Fruit fly (Drosophila melanogaster): ENCODE data around the gene Clp.

Clp gene

DNA sequence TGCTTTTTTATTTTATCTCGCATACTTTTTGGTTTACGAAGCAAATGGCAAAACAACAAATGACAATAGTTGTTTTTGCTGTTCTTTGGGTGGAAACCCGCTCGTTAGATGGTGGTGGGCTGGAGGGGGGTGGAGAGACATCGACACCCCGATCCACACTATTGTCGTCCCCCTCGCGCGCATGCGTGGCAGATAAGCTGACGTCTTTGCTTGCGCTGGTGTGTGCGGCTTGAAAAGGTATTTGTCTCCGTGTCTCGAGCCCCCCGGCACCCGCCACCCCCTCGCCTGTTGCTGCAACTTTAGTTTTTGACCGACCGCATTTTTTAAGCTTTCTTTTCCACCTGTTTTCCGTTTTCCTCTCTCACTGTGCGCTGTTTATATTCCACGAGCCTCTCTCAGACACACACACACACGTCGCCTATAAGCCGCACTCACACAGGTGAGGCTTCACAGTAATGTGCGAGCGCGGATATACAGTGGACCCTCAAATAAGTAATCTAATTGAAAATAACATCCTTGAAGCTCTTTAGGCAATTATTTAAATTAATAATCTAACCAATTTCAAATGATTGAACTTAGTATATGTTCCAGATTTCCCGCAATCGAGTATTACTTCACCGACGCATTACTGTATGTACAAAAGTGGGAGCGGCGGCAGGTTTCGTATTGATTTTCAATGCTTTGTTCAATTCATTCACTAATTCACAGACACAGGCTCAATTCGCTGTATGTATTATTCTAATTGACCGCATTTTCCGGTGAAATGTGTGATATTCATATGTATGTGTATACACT, 47.4 kb downstream of the Clp start (continued):
- TF ChIP-seq dmrt11E (tag; optimal IDR thresholded peaks at IDR 0.05) (peak; percentile 87), CG12299 (tag; optimal IDR thresholded peaks at IDR 0.05) (peak; percentile 93), Bdp1 (GFP tag; optimal IDR thresholded peaks at IDR 0.05) (peak; percentile 68), fd64A (GFP tag; optimal IDR thresholded peaks at IDR 0.05) (peak; percentile 71), p53 (GFP tag; optimal IDR thresholded peaks at IDR 0.05) (peak; percentile 57), gsb (GFP tag; IDR thresholded peaks at IDR 0.05) (peak; percentile 94), zf30C (GFP tag; optimal IDR thresholded peaks at IDR 0.05) (no peak), CG9876 (GFP tag; optimal IDR thresholded peaks at IDR 0.05) (peak; percentile 53), gfzf (GFP tag; optimal IDR thresholded peaks at IDR 0.05) (no peak), CG10431 (GFP tag; optimal IDR thresholded peaks at IDR 0.05) (peak; percentile 70), jumu (GFP tag; optimal IDR thresholded peaks at IDR 0.05) (peak; percentile 90), CG6813 (GFP tag; optimal IDR thresholded peaks at IDR 0.05) (peak; percentile 91), CG1603 (tag; optimal IDR thresholded peaks at IDR 0.05) (peak; percentile 94), da (GFP tag; optimal IDR thresholded peaks at IDR 0.05) (no peak), fru (optimal IDR thresholded peaks at IDR 0.05) (no peak), lmd (GFP tag; IDR thresholded peaks at IDR 0.05) (peak; percentile 95), CG7357 (GFP tag; IDR thresholded peaks at IDR 0.05) (peak; percentile 84), Fer2 (tag; optimal IDR thresholded peaks at IDR 0.05) (peak; percentile 89), lola (GFP tag; optimal IDR thresholded peaks at IDR 0.05) (peak in 1 of 3 experiments; percentile 87), BEAF-32 (GFP tag; optimal IDR thresholded peaks at IDR 0.05) (no peak), tx (GFP tag; optimal IDR thresholded peaks at IDR 0.05) (peak; percentile 79), tap (tag; optimal IDR thresholded peaks at IDR 0.05) (peak; percentile 92), fu2 (GFP tag; optimal IDR thresholded peaks at IDR 0.05) (peak; percentile 71), CG2129 (GFP tag; IDR thresholded peaks at IDR 0.05; ENCODE audit: partially characterized antibody) (no peak), Mes4 (GFP tag; optimal IDR thresholded peaks at IDR 0.05) (peak; percentile 83), nom (GFP tag; optimal IDR thresholded peaks at IDR 0.05) (peak; percentile 62), CG34422 (GFP tag; IDR thresholded peaks at IDR 0.05) (peak; percentile 95), scrt (GFP tag; optimal IDR thresholded peaks at IDR 0.05) (peak; percentile 89), pnt (GFP tag; optimal IDR thresholded peaks at IDR 0.05) (peak; percentile 88), lilli (GFP tag; optimal IDR thresholded peaks at IDR 0.05) (peak; percentile 96), disco-r (GFP tag; optimal IDR thresholded peaks at IDR 0.05) (peak; percentile 84), slp2 (GFP tag; optimal IDR thresholded peaks at IDR 0.05) (peak; percentile 87), HHEX (GFP tag; optimal IDR thresholded peaks at IDR 0.05) (peak; percentile 84), CG12769 (tag; optimal IDR thresholded peaks at IDR 0.05) (peak; percentile 97), CG7786 (GFP tag; optimal IDR thresholded peaks at IDR 0.05) (peak; percentile 88), dmrt99B (tag; optimal IDR thresholded peaks at IDR 0.05) (peak; percentile 95), cwo (GFP tag; optimal IDR thresholded peaks at IDR 0.05) (peak; percentile 85), Elba2 (GFP tag; optimal IDR thresholded peaks at IDR 0.05) (peak; percentile 91), NfI (GFP tag; optimal IDR thresholded peaks at IDR 0.05) (peak; percentile 94), sd (tag; optimal IDR thresholded peaks at IDR 0.05) (peak; percentile 99), CoRest (tag; optimal IDR thresholded peaks at IDR 0.05) (peak; percentile 94), gro (GFP tag; optimal IDR thresholded peaks at IDR 0.05) (peak; percentile 87), CG13894 (tag; optimal IDR thresholded peaks at IDR 0.05) (peak; percentile 89), dysf (GFP tag; IDR thresholded peaks at IDR 0.05) (peak; percentile 96), CG10543 (GFP tag; optimal IDR thresholded peaks at IDR 0.05) (peak; percentile 85), CG17802 (tag; optimal IDR thresholded peaks at IDR 0.05) (peak; percentile 78), CG17359 (tag; optimal IDR thresholded peaks at IDR 0.05) (peak; percentile 95), wor (GFP tag; IDR thresholded peaks at IDR 0.05) (peak; percentile 84)
